Worm (Caenorhabditis elegans): ENCODE data around the gene K11H12.9.

K11H12.9 gene

DNA sequence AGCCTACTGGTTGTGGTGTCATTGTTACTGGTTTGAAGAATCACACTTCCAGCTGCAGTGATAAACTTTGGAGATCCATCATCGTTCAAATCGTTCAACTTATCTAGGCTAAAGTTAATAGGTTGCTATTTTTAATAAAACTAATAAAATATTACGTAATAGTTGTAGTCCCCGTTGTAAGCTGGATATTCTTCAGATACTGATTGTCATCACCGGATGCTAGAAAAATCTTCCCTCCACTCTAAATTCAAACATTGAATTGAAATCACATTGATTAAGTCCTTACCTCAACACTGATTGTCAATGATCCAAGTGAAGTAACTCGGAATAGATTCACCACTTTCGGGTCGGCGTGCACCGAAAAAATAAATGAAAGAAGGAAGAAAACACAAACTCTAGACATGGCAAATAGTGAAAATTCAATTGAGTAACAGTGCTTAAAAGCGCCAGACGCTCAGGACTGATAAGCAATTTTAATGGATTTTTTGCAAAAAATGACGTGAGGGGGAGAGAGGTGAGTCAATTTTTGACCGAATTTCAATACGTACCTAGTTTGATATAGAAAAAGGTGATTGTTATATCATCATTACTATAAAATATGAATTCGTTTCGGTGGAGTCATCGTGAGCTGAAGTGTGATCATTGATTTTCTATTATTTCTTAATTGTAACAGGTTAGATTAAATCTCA, 26.1 kb downstream of the K11H12.9 start, which contains the start of the genes K11H12.4 and K11H12.10:
Gene K11H12.4 (minus strand): TSS at position 413 of the 689 bp plus-strand sequence.
Gene K11H12.10 (plus strand): TSS at position 605 of the 689 bp plus-strand sequence.
- TF ChIP-seq unc-62 (GFP tag; optimal IDR thresholded peaks at IDR 0.05) = no peak

DNA sequence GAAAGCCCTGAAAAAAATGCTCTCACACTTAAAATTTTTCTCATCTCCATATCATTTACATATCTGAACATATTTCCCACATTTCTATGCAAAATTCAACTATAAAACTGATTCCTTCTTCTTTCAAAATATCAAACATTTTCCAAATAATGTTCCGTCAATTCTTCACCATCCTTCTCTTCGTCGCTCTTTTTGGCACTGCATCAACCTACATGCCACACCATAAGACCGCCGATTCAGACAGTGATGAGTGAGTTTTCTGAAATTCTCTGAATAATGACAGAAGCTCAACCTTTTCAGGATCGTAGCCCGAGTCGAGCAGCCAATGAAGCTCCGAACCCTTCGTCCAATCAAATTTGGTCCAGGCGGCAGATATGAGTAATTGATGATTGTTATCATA, 26.8 kb downstream of the K11H12.9 start, which contains the start of gene K11H12.5:
Gene K11H12.5 (plus strand): TSS at position 301 of the 400 bp plus-strand sequence.
- no peak for TF ChIP-seq unc-62 (GFP tag; optimal IDR thresholded peaks at IDR 0.05)

- no peak for TF ChIP-seq unc-62 (GFP tag; optimal IDR thresholded peaks at IDR 0.05)
Measured at ce11 chrIV:682726-683340, 33.4 kb downstream of the K11H12.9 start.

DNA sequence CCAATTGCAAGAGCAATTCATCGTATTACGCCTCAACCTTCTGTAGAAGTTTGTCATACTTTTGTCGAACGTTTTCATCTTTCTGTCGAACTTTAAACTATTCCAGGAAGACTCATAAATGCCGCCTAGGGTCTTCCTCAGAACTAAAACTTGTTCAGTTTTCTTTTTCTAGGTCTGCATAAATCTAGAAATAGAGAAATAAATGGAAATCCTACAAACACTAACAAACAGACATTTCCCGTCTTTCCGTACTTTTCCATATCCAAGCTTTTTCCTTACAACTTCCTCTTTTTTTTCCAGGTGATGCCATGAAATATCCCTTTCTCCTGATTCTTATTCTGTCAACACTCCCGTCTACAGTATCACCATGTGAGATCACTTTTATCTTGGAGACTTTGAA, 34.7 kb downstream of the K11H12.9 start, which contains the start of gene cutl-28:
Gene cutl-28 (plus strand): TSS at position 301 of the 400 bp plus-strand sequence.
- no peak for TF ChIP-seq unc-62 (GFP tag; optimal IDR thresholded peaks at IDR 0.05)

DNA sequence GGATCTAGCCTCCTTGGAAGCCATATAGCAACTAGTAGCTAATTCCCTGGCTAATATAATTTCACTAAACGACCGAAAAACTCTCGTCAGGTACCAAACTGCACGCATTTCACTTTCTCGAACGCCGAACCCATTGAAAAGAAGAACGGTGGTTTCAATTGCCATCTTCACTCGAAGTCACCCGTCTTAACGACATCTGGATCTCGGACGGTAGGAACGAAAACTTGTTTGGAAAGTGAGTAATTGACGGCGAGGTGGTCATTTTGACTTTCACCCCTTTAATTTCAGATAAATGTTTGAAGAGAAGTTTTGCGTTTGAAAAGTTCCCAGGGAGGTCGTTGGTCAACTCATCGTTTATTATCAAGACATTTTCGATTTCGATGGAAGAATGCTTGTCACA, 35.3 kb downstream of the K11H12.9 start:
- no peak for TF ChIP-seq unc-62 (GFP tag; optimal IDR thresholded peaks at IDR 0.05)

- TF ChIP-seq unc-62 (GFP tag; optimal IDR thresholded peaks at IDR 0.05) = no peak
Measured at ce11 chrIV:698304-698703, 48.8 kb downstream of the K11H12.9 start, which contains the start of gene Y55F3C.17. Gene Y55F3C.17 (minus strand): TSS chrIV:698404.

Data from whole organism, dauer.